Fruit fly (Drosophila melanogaster) Kc167 (cell line): ENCODE data around the gene TrpRS.

Experiments used
- Myc ChIP-seq: fragments of >200 bp; optimal IDR thresholded peaks from 2 replicates; lab custom pipeline; 2017; ENCODE audit warnings: missing external identifiers
- Sin3A ChIP-seq: fragments of >200 bp; optimal IDR thresholded peaks from 2 replicates; lab custom pipeline; 2018; ENCODE audit warnings: missing external identifiers
- h ChIP-seq: fragments of >200 bp; optimal IDR thresholded peaks from 3 replicates; lab custom pipeline; 2018; ENCODE audit warnings: missing external identifiers
- insv ChIP-seq: fragments of >200 bp; optimal IDR thresholded peaks from 3 replicates; lab custom pipeline; 2018; ENCODE audit warnings: missing external identifiers
- psq ChIP-seq: fragments of >200 bp; optimal IDR thresholded peaks from 2 replicates; lab custom pipeline; 2017; ENCODE audit warnings: missing external identifiers
- ttk ChIP-seq: sonication (Bioruptor generic); optimal IDR thresholded peaks from 2 replicates; lab custom pipeline; 2017; ENCODE audit warnings: missing external identifiers

The TrpRS gene

DNA sequence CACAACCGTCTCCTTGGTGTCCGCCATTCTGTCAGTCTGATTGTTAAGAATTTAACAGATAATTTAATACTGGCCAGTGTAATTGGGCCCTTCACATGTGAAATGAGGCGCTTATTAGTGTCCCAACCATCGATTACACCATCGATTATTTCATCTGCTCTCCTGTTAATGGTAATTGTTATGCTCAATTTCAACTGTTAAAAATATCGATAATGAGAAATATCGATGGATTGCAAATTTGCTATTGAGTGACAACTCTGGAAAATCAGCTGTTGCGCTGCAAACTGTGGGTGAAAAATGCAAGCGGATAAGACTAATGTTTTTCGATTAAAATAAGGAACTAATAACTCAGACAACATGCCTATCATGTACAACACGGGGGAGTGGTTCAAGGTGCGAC is at the start of gene TrpRS, which contains the start of gene Vps16A:
TrpRS (minus strand) TSS at position 140 of the 400 bp plus-strand sequence.
Vps16A (plus strand) TSS at position 255 of the 400 bp plus-strand sequence.
- no peak for TF ChIP-seq Myc (lab: Kevin White, UChicago)
- TF ChIP-seq insv: no peak
- no peak for TF ChIP-seq Sin3A (lab: Kevin White, UChicago)
- TF ChIP-seq ttk (lab: Kevin White, UChicago): no peak
- TF ChIP-seq h (lab: Kevin White, UChicago): no peak
- no peak for TF ChIP-seq psq (lab: Kevin White, UChicago)

DNA sequence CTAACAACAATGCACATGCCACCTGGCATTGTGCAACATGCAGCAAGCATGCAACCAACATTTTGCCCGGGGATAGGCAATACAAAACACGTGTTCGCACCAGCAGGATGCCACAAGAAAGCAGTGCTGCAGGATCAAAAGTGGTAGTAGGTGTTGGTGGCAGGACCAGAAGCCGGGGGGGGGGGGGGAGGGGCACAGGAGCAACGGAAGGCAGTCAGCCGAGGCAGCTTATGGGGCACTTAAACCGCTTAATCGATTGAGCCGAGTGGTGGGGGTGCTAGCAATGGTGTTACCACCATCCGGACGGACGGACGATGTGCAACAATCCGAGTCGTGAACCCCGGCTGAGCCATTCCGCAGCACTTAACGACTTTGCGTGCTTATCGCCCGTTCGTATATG is 30.5 kb upstream of the TrpRS start:
- TF ChIP-seq Sin3A (lab: Kevin White, UChicago): no peak
- TF ChIP-seq Myc (lab: Kevin White, UChicago): no peak
- TF ChIP-seq ttk (lab: Kevin White, UChicago): no peak
- TF ChIP-seq insv: no peak
- no peak for TF ChIP-seq psq (lab: Kevin White, UChicago)
- no peak for TF ChIP-seq h (lab: Kevin White, UChicago)

DNA sequence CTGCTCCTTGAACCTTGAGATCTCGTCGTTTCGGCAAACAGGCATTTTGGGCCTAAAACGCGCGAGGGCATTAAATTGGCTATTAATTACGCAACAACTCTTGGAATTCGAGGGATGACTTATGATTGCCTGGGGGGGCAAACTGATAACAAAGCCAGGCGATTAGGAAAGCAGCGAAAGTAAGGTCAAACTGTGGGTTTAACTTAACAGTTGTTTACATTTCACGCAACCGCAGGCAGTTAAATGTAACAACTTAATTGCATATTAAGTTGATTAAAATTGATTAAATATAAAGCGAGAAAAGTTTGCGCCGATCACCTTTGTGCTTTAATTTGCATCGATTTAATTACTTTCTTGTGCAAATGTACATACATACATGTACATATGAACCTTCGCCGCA is 21.0 kb upstream of the TrpRS start:
- TF ChIP-seq ttk (lab: Kevin White, UChicago): no peak
- TF ChIP-seq h (lab: Kevin White, UChicago): no peak
- TF ChIP-seq Sin3A (lab: Kevin White, UChicago): no peak
- TF ChIP-seq psq (lab: Kevin White, UChicago): no peak
- no peak for TF ChIP-seq insv
- no peak for TF ChIP-seq Myc (lab: Kevin White, UChicago)

DNA sequence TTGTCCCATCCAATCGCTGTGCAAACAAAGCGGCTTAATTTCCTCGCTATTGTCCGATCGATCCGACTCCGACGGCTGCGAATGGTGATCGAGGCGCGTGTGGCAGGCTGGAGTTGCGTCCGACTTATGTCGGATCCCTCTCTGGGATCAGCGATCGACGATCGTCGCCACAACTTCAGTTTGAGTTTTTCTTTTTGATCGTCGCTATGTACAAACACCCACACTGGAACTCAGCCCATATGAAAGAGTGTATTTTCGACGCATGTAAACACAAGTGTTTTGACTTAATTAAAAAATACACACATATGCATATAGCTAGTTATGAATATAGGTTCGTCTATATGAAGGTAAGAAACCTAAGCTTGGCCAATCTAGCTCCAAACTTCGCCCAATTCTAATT is 2.7 kb downstream of the TrpRS start, which contains the start of gene sage:
sage (minus strand) TSS at position 101 of the 400 bp plus-strand sequence.
- TF ChIP-seq Myc (lab: Kevin White, UChicago) (no peak), insv (no peak), h (lab: Kevin White, UChicago) (no peak), Sin3A (lab: Kevin White, UChicago) (no peak), psq (lab: Kevin White, UChicago) (no peak), ttk (lab: Kevin White, UChicago) (no peak)

DNA sequence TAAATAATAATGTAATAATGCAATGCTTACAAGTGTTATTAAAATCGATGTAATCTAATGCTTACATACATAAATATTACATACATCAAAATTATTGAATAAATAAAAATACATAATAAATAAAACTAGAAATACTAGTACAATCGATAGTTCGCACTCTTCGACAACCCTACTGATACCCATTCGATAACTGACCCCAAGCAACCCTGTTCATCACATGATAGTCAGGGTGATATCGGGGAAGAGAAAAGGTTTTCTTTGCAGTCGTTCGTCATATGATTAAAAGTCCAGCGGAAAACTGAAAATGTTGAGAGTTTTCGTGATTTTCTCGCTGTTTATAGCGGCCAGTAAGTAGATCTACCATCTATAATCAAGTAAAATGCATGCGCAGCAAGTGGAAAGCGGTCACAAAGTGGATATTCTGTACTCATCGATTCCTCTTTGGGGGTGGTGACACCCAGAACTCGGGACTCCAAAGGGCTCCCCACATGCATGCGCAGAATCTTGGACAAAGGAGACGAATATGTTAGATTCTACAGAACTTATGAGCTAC is 6.2 kb downstream of the TrpRS start, which contains the start of gene ATP6AP2:
ATP6AP2 (plus strand) TSS at position 218 of the 553 bp plus-strand sequence.
- TF ChIP-seq ttk (lab: Kevin White, UChicago) (no peak), psq (lab: Kevin White, UChicago) (no peak), Sin3A (lab: Kevin White, UChicago) (no peak), insv (no peak), h (lab: Kevin White, UChicago) (no peak), Myc (lab: Kevin White, UChicago) (no peak)

DNA sequence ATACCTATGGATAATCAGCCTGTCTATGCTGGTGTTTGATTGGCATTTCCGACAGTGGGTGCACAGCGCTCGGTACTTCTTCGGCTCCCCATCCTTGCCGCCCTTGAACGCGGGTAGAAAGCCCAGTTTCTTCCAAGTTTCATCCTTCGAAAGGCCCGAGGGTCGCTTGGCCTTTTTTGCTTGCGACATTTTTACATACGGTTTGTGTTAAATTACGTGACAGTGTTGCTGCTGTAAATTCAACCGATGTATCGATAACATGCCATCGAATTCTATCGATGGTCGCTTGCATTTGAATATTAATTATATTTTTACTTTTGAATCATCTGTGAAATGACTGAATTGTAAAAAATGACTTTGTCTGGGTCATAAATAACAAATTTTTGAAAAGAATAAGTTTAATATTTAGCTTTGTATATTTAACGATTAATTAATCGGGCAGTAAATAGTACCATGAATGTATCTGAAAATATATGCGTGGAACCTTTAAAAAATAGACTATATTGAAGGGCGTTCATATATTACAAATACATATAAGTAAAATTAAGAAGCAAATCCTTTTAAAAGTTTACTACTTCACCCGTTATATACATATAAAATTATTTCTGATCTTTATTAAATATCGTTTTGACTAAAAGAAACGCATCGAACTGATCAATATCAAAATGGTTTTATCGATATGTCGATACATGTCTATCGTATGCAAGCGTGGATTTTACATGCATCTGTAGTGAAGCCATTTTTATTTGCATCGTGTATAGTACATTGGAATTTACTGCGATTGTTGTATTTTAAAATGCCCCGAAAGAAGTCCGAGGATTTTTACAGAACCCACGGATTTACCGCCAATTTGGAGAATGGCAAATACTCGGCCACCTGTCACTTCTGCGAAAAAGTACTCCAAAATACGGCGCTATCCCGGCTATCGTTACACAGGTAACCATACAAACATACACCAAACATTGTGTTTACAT is 8.2 kb downstream of the TrpRS start, which contains the start of the genes Ibf2 and Ibf1:
Ibf2 (minus strand) TSS at position 250 of the 974 bp plus-strand sequence.
Ibf1 (plus strand) TSS at position 713 of the 974 bp plus-strand sequence.
- TF ChIP-seq psq (lab: Kevin White, UChicago) (no peak), h (lab: Kevin White, UChicago) (no peak), insv (no peak), Myc (lab: Kevin White, UChicago) (no peak), Sin3A (lab: Kevin White, UChicago) (no peak), ttk (lab: Kevin White, UChicago) (no peak)

DNA sequence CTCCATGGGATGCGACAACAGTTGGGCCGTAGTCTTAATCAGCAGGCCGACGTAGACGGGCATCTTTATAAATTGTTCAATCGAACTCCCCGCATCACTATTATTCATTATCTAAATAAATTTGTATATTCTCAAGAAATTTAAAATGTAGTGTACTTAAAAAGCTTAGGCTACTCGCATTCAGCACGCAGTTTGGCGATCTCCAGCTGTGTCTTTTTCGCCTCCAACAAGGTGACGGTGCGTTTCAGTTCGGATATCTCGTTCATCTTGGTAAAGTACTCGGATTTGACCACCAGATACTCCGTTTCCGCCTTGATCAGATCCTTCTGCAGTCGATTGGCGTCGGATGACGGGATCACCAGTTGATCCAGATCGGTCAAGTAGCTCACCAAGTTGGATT is 9.1 kb downstream of the TrpRS start, which contains the start of gene CG16736:
CG16736 (minus strand) TSS at position 101 of the 400 bp plus-strand sequence.
- TF ChIP-seq Myc (lab: Kevin White, UChicago): no peak
- no peak for TF ChIP-seq ttk (lab: Kevin White, UChicago)
- no peak for TF ChIP-seq psq (lab: Kevin White, UChicago)
- no peak for TF ChIP-seq insv
- TF ChIP-seq Sin3A (lab: Kevin White, UChicago): no peak
- TF ChIP-seq h (lab: Kevin White, UChicago): no peak

DNA sequence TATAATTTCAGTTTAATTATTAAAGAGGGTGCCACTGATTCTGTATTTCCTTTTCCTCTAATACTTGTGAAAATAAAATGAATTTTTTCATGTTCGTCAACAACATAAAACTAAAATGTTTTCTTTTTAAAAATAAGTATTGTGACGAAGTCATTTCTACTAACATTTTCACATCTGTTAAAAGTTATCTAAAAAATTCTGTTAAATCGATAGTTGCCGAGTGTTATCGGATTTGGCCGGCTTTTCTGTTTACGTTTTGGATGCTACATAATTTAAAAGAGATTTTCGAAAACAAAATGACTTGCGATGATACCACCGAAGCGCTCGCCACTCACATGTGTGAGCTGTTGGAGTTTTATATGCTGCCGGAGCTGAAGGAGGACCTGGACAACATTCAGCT is 11.9 kb downstream of the TrpRS start, which contains the start of gene CG16734:
CG16734 (plus strand) TSS at position 255 of the 400 bp plus-strand sequence.
- TF ChIP-seq ttk (lab: Kevin White, UChicago) (no peak), Sin3A (lab: Kevin White, UChicago) (no peak), insv (no peak), Myc (lab: Kevin White, UChicago) (no peak), h (lab: Kevin White, UChicago) (no peak), psq (lab: Kevin White, UChicago) (no peak)

DNA sequence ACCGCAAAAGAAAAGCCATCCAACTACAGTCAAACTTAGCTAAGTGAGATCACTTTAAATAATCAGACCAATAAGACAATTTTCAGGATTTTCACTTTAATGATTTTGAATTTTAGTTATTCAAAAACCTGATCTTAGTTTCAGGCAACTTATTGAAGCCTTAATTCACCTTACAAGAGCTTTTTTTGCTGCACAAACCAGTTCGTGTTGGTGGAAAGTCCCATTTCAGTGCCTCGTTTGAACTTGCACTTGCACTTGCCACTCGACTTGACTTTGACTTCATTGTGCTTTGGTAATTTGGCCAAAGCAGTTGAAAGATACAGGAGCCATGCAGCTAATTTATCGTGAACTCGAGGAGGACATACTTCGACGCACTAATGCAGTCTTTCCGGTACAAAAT is 15.2 kb downstream of the TrpRS start, which contains the start of gene St2:
St2 (plus strand) TSS at position 301 of the 400 bp plus-strand sequence.
- TF ChIP-seq Sin3A (lab: Kevin White, UChicago) (no peak), h (lab: Kevin White, UChicago) (no peak), insv (no peak), ttk (lab: Kevin White, UChicago) (no peak), psq (lab: Kevin White, UChicago) (no peak), Myc (lab: Kevin White, UChicago) (no peak)

DNA sequence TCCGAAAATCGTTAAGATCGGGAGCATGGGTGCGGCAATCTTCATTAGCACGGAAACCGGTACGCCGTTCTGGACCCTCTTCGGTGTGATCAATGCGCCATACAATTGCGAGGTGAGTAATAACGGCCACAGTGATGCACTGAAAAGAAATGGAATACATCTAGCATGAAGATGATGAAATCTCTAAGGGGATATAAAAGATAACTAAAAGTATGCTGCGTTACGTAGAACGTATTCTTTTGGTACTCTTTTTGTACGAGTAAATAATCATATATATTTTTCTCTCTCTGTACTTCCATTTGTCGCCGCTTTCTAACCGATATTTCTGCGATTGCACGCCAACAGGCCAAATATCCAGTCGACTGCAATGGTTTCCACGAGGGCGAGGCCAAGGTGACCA is 15.8 kb downstream of the TrpRS start:
- no peak for TF ChIP-seq psq (lab: Kevin White, UChicago)
- TF ChIP-seq Myc (lab: Kevin White, UChicago): no peak
- no peak for TF ChIP-seq ttk (lab: Kevin White, UChicago)
- no peak for TF ChIP-seq insv
- no peak for TF ChIP-seq h (lab: Kevin White, UChicago)

DNA sequence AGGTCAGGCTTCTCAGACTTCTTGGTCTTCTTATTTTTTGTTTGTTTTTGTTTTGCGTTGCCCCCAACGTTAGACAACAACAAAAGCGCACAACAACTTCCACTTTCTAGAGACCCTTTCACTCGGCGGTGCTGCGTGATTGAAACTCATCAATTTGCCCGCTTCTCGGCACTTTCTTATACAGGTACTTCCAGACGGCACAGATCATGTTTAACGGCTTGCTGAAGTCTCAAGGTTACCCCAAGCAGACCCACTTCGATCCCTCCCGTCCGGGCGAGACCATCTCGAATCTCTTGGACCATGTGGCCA is 17.0 kb downstream of the TrpRS start:
- TF ChIP-seq insv: no peak
